Fruit fly (Drosophila melanogaster) whole organism: Measurements from ENCODE around the gene CG33687.

Experiments
- CG8478 ChIP-seq: fragments of >200 bp; optimal IDR thresholded peaks from 2 replicates; lab custom pipeline; 2018; ENCODE audit warnings: inconsistent platforms
- Dll ChIP-seq: fragments of >200 bp; optimal IDR thresholded peaks from 2 replicates; lab custom pipeline; 2017
- EcR ChIP-seq, 2 experiments: fragments of >200 bp; optimal IDR thresholded peaks; 2 replicates each; lab custom pipeline; 2017; ENCODE audit warnings: missing biosample characterization in 2 of 2, missing genetic modification characterization in 2 of 2, missing genetic modification reagents in 2 of 2
- pan ChIP-seq: fragments of >200 bp; optimal IDR thresholded peaks from 2 replicates; lab custom pipeline; 2017
- psq ChIP-seq: fragments of >200 bp; optimal IDR thresholded peaks from 2 replicates; lab custom pipeline; 2017

DNA sequence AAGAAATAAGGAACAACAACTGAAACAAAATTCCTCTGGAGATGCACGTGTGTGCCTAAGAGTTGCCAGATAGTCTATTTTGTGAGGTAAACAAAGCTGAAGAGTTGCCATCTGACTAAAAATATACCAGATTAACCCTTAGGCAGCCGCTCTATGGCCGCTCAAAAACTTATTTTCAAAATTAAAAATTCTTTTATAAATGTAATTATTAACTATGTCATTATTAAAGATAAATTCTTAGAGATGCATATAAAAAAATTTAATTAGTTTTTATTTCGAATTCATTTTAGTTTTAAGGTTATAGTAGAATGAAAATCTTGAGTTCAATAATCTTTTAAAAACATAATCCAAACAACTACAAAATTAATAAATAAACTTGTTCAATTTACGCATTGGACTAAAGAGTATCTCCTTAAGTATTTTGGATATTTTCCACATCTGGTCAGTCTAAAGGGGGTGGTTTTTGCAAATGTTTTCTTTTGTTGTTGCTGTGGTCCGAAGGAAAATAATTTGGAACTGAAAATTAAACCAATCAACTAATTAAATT lies 31.1 kb downstream of the CG33687 start, which contains the start of gene Tmx3:
- TF ChIP-seq EcR (GFP tag; optimal IDR thresholded peaks at IDR 0.05; lab: Kevin White, UChicago) (no peak), psq (lab: Kevin White, UChicago) (no peak), CG8478 (lab: Kevin White, UChicago) (no peak), pan (no peak), Dll (lab: Kevin White, UChicago) (no peak)
